Fruit fly (Drosophila melanogaster): Measurements from ENCODE around the gene Fbw5.

DNA sequence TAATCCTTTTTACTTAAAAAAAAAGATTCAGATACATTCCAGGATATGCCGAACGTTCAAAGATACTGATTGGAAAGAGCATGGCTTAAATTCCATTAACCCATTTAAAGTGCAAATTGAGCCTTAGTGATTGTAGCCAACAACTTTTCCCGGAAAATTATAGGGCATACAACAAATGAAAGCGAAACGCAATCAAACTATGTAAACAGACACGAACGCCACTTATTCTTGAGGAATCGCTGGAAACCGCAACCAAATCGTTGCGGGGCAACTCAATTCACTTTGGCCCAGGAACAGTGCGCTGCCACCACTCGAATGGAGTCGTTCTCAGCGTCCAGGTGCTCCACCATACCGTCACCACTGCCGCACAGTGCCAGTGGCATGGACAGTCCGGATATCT lies 45.2 kb downstream of the Fbw5 start, which contains the start of gene CG13996:
- TF ChIP-seq EcR (GFP tag; optimal IDR thresholded peaks at IDR 0.05) (no peak), CG12605 (GFP tag; IDR thresholded peaks at IDR 0.05) (no peak), Snoo (tag; optimal IDR thresholded peaks at IDR 0.05) (no peak), CG32121 (GFP tag; IDR thresholded peaks at IDR 0.05) (no peak), CG8301 (tag; optimal IDR thresholded peaks at IDR 0.05) (no peak), CG34367 (tag; optimal IDR thresholded peaks at IDR 0.05) (no peak), rn (GFP tag; IDR thresholded peaks at IDR 0.05) (no peak), CG15710 (tag; optimal IDR thresholded peaks at IDR 0.05) (no peak), CG17806 (tag; optimal IDR thresholded peaks at IDR 0.05) (no peak), CG13204 (GFP tag; optimal IDR thresholded peaks at IDR 0.05) (no peak), gl (tag; optimal IDR thresholded peaks at IDR 0.05) (no peak)

All from whole organism, pupa.